Worm (Caenorhabditis elegans) whole organism, L3 larva: ENCODE measurements around the gene hbl-1.
A peak's percentile ranks its signal among the peaks of the same experiment; 100 is the strongest.

Experiments
- R02D3.7 ChIP-seq: fragments of 150-350 bp; optimal IDR thresholded peaks from 2 replicates; lab custom pipeline; 2014; ENCODE audit warnings: missing biosample characterization, missing genetic modification characterization
- ama-1 ChIP-seq: fragments of 150-350 bp; optimal IDR thresholded peaks from 2 replicates; lab custom pipeline; 2018
- ceh-16 ChIP-seq: sonication (generic microtip); optimal IDR thresholded peaks from 2 replicates; lab custom pipeline; 2017; ENCODE audit warnings: missing biosample characterization, missing genetic modification characterization
- ceh-28 ChIP-seq: fragments of 150-350 bp; optimal IDR thresholded peaks from 2 replicates; lab custom pipeline; 2014; ENCODE audit warnings: missing biosample characterization, missing genetic modification reagents, missing genetic modification characterization
- egl-27 ChIP-seq: sonication (generic microtip); optimal IDR thresholded peaks from 4 replicates; lab custom pipeline; 2017; ENCODE audit warnings: missing biosample characterization, missing genetic modification reagents, missing genetic modification characterization
- egl-5 ChIP-seq: fragments of 150-350 bp; optimal IDR thresholded peaks from 2 replicates; lab custom pipeline; 2017; ENCODE audit warnings: missing biosample characterization, missing genetic modification reagents, missing genetic modification characterization, inconsistent platforms
- elt-1 ChIP-seq: fragments of 150-350 bp; optimal IDR thresholded peaks from 2 replicates; lab custom pipeline; 2014; ENCODE audit warnings: missing biosample characterization, missing genetic modification characterization
- elt-2 ChIP-seq: sonication (generic microtip); optimal IDR thresholded peaks from 2 replicates; lab custom pipeline; 2016; ENCODE audit warnings: missing genetic modification reagents, mild to moderate bottlenecking, missing genetic modification characterization, missing compliant biosample characterization
- elt-3 ChIP-seq, 3 experiments: fragments of 150-350 bp in 1 of 3; sonication (generic microtip) in 2 of 3; optimal IDR thresholded peaks; 2 replicates in 2 of 3; 4 replicates in 1 of 3; lab custom pipeline; 2014 to 2017; ENCODE audit warnings: missing biosample characterization in 3 of 3, missing genetic modification characterization in 3 of 3
- eor-1 ChIP-seq, 2 experiments: fragments of 150-350 bp; optimal IDR thresholded peaks; 2 replicates each; lab custom pipeline; 2014 to 2018; ENCODE audit warnings: missing biosample characterization in 2 of 2, missing genetic modification characterization in 2 of 2
- fkh-10 ChIP-seq: sonication (generic microtip); optimal IDR thresholded peaks from 2 replicates; lab custom pipeline; 2017; ENCODE audit warnings: missing biosample characterization, missing genetic modification reagents, missing genetic modification characterization
- fkh-2 ChIP-seq: fragments of 150-350 bp; optimal IDR thresholded peaks from 2 replicates; lab custom pipeline; 2014; ENCODE audit warnings: missing biosample characterization, missing genetic modification reagents, missing genetic modification characterization
- fos-1 ChIP-seq: fragments of 150-350 bp; optimal IDR thresholded peaks from 2 replicates; lab custom pipeline; 2014; ENCODE audit warnings: missing biosample characterization, missing genetic modification characterization
- hmg-11 ChIP-seq: sonication (generic microtip); optimal IDR thresholded peaks from 2 replicates; lab custom pipeline; 2016; ENCODE audit warnings: missing genetic modification characterization, missing compliant biosample characterization
- jun-1 ChIP-seq: fragments of 150-350 bp; optimal IDR thresholded peaks from 2 replicates; lab custom pipeline; 2014; ENCODE audit warnings: missing biosample characterization, missing genetic modification reagents, missing genetic modification characterization
- lin-15B ChIP-seq: fragments of 150-350 bp; optimal IDR thresholded peaks from 2 replicates; lab custom pipeline; 2014; ENCODE audit warnings: missing biosample characterization, missing genetic modification characterization
- lin-39 ChIP-seq: fragments of 150-350 bp; optimal IDR thresholded peaks from 2 replicates; lab custom pipeline; 2018; ENCODE audit warnings: missing biosample characterization, missing genetic modification reagents, missing genetic modification characterization
- mdl-1 ChIP-seq: fragments of 150-350 bp; optimal IDR thresholded peaks from 2 replicates; lab custom pipeline; 2014; ENCODE audit warnings: missing biosample characterization, missing genetic modification characterization
- mml-1 ChIP-seq: fragments of 150-350 bp; sonication (generic microtip); optimal IDR thresholded peaks from 3 replicates; lab custom pipeline; 2014; ENCODE audit warnings: missing biosample characterization, missing genetic modification characterization
- nfya-1 ChIP-seq: sonication (generic microtip); optimal IDR thresholded peaks from 2 replicates; lab custom pipeline; 2017; ENCODE audit warnings: missing genetic modification characterization, mild to moderate bottlenecking, missing compliant biosample characterization, antibody characterized with exemption, moderate library complexity; ENCODE audit not compliant: insufficient read depth
- nhr-12 ChIP-seq: fragments of 150-350 bp; optimal IDR thresholded peaks from 2 replicates; lab custom pipeline; 2014; ENCODE audit warnings: missing biosample characterization, missing genetic modification characterization
- nhr-23 ChIP-seq: fragments of 150-350 bp; optimal IDR thresholded peaks from 2 replicates; lab custom pipeline; 2014; ENCODE audit warnings: missing biosample characterization, missing genetic modification reagents, missing genetic modification characterization
- nhr-237 ChIP-seq: fragments of 150-350 bp; optimal IDR thresholded peaks from 2 replicates; lab custom pipeline; 2014; ENCODE audit warnings: missing biosample characterization, missing genetic modification characterization
- nhr-25 ChIP-seq: sonication (generic microtip); optimal IDR thresholded peaks from 2 replicates; lab custom pipeline; 2017; ENCODE audit warnings: missing biosample characterization, missing genetic modification characterization
- nhr-43 ChIP-seq: sonication (generic microtip); optimal IDR thresholded peaks from 2 replicates; lab custom pipeline; 2016; ENCODE audit warnings: mild to moderate bottlenecking, missing genetic modification characterization, missing compliant biosample characterization; ENCODE audit not compliant: poor library complexity, severe bottlenecking
- nhr-67 ChIP-seq: fragments of 150-350 bp; optimal IDR thresholded peaks from 2 replicates; lab custom pipeline; 2014; ENCODE audit warnings: missing biosample characterization, missing genetic modification characterization
- nhr-76 ChIP-seq: fragments of 150-350 bp; sonication (generic microtip); optimal IDR thresholded peaks from 5 replicates; lab custom pipeline; 2014; ENCODE audit warnings: missing biosample characterization, missing genetic modification characterization
- nhr-77 ChIP-seq: fragments of 150-350 bp; optimal IDR thresholded peaks from 2 replicates; lab custom pipeline; 2014; ENCODE audit warnings: missing biosample characterization, missing genetic modification characterization
- pha-4 ChIP-seq: fragments of 150-350 bp; optimal IDR thresholded peaks from 2 replicates; lab custom pipeline; 2014; ENCODE audit warnings: missing biosample characterization, missing genetic modification reagents, missing genetic modification characterization
- pqm-1 ChIP-seq: fragments of 150-350 bp; optimal IDR thresholded peaks from 2 replicates; lab custom pipeline; 2017; ENCODE audit warnings: missing biosample characterization, missing genetic modification characterization, inconsistent platforms
- snpc-4 ChIP-seq: fragments of 150-350 bp; optimal IDR thresholded peaks from 2 replicates; lab custom pipeline; 2014; ENCODE audit warnings: missing biosample characterization, missing genetic modification characterization
- tbx-2 ChIP-seq: sonication (generic microtip); optimal IDR thresholded peaks from 2 replicates; lab custom pipeline; 2016; ENCODE audit warnings: mild to moderate bottlenecking, missing genetic modification characterization, missing compliant biosample characterization
- zag-1 ChIP-seq: fragments of 150-350 bp; optimal IDR thresholded peaks from 2 replicates; lab custom pipeline; 2014; ENCODE audit warnings: missing biosample characterization, missing genetic modification characterization
- ztf-4 ChIP-seq: fragments of 150-350 bp; optimal IDR thresholded peaks from 2 replicates; lab custom pipeline; 2014; ENCODE audit warnings: missing biosample characterization, missing genetic modification characterization

The hbl-1 gene

ce11 chrX:5821842-5822241 lies at the start of gene hbl-1:
TSS of gene hbl-1 (plus strand) at chrX:5822142.
- no peak for TF ChIP-seq elt-3 (tag; optimal IDR thresholded peaks at IDR 0.05; lab: Kevin White, UChicago)
- TF ChIP-seq mdl-1 (tag; lab: Kevin White, UChicago), result no peak

ce11 chrX:5772538-5773154 lies 49.3 kb upstream of the hbl-1 start:
- TF ChIP-seq egl-27 (tag; lab: Kevin White, UChicago) (no peak), pha-4 (tag; lab: Kevin White, UChicago) (peak; percentile 85)
- TF ChIP-seq, all 47 proteins: peak for 1

- TF ChIP-seq nhr-67 (tag; lab: Kevin White, UChicago) (no peak), ztf-4 (no peak), lin-15B (tag; lab: Kevin White, UChicago) (no peak), mml-1 (tag; lab: Kevin White, UChicago) (no peak), ceh-16 (tag; lab: Kevin White, UChicago) (no peak), tbx-2 (tag; lab: Kevin White, UChicago) (no peak), ama-1 (lab: Kevin White, UChicago) (no peak), nhr-237 (no peak), hmg-11 (tag; lab: Kevin White, UChicago) (no peak), nhr-25 (tag; lab: Kevin White, UChicago) (no peak), elt-3 (tag; optimal IDR thresholded peaks at IDR 0.05; lab: Kevin White, UChicago) (no peak), egl-5 (tag; lab: Kevin White, UChicago) (no peak)
- TF ChIP-seq, all 47 proteins: peak for 0
Measured at ce11 chrX:5773471-5773870, 48.5 kb upstream of the hbl-1 start, which contains the start of gene sym-3. TSS of gene sym-3 (plus strand) at chrX:5773771.

DNA sequence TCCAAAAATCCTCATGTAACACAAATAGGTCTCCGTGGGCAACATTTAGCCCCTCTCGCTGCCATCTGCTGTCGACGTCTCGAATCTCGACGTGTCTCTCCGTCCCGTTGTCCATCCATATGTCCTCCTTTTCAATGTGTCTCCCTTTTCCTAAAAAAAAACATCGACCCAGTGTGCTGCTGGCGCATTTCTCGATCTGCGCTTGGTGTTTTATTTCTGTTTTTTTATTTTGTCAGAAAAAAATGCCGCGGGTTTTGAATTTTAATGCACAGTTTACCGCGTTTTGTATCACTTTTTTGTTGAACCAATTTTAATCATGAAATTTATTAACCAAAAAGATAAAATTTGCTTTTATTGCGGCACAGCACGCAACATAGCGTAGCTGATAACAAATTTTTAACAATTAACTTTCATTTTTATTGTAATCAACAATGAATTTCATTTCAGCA lies 46.1 kb upstream of the hbl-1 start:
- TF ChIP-seq fos-1, result no peak
- TF ChIP-seq pqm-1, result peak; percentile 1
- peak; percentile 68 for TF ChIP-seq snpc-4 (tag; lab: Kevin White, UChicago)
- peak; percentile 24 for TF ChIP-seq fkh-10 (GFP tag; lab: Kevin White, UChicago)
- TF ChIP-seq nhr-67 (tag; lab: Kevin White, UChicago), result no peak
- peak; percentile 71 for TF ChIP-seq egl-5 (tag; lab: Kevin White, UChicago)
- no peak for TF ChIP-seq elt-1 (tag; lab: Kevin White, UChicago)
- TF ChIP-seq ceh-16 (tag; lab: Kevin White, UChicago), result peak; percentile 27
- TF ChIP-seq pha-4 (tag; lab: Kevin White, UChicago), result peak; percentile 51
- peak; percentile 75 for TF ChIP-seq elt-2 (tag; lab: Kevin White, UChicago)
- no peak for TF ChIP-seq nhr-43 (tag; lab: Kevin White, UChicago)
- peak; percentile 69 for TF ChIP-seq lin-15B (tag; lab: Kevin White, UChicago)
- peak; percentile 80 for TF ChIP-seq nhr-23 (tag; lab: Kevin White, UChicago)
- peak; percentile 72 for TF ChIP-seq lin-39 (tag; lab: Kevin White, UChicago)
- no peak for TF ChIP-seq nhr-76 (tag; lab: Kevin White, UChicago)
- TF ChIP-seq fkh-2, result no peak
- TF ChIP-seq tbx-2 (tag; lab: Kevin White, UChicago), result peak; percentile 17
- peak; percentile 69 for TF ChIP-seq nfya-1 (tag; lab: Kevin White, UChicago)
- peak; percentile 50 for TF ChIP-seq hmg-11 (tag; lab: Kevin White, UChicago)

ce11 chrX:5780672-5781182 lies 41.2 kb upstream of the hbl-1 start, which contains the start of gene sft-4:
TSS of gene sft-4 (minus strand) at chrX:5780722.
- peak; percentile 53 for TF ChIP-seq ceh-28
- no peak for TF ChIP-seq zag-1 (tag; lab: Kevin White, UChicago)
- no peak for TF ChIP-seq nhr-237
- TF ChIP-seq ceh-16 (tag; lab: Kevin White, UChicago), result no peak
- peak; percentile 56 for TF ChIP-seq elt-2 (tag; lab: Kevin White, UChicago)
- TF ChIP-seq nfya-1 (tag; lab: Kevin White, UChicago), result peak; percentile 38
- peak; percentile 20 for TF ChIP-seq pha-4 (tag; lab: Kevin White, UChicago)
- TF ChIP-seq nhr-43 (tag; lab: Kevin White, UChicago), result peak; percentile 67
- TF ChIP-seq nhr-25 (tag; lab: Kevin White, UChicago), result peak; percentile 65
- no peak for TF ChIP-seq snpc-4 (tag; lab: Kevin White, UChicago)
- no peak for TF ChIP-seq lin-39 (tag; lab: Kevin White, UChicago)
- TF ChIP-seq hmg-11 (tag; lab: Kevin White, UChicago), result peak; percentile 25
- TF ChIP-seq mml-1 (tag; lab: Kevin White, UChicago), result no peak
- TF ChIP-seq nhr-77 (tag; lab: Kevin White, UChicago), result no peak
- no peak for TF ChIP-seq R02D3.7 (tag; lab: Kevin White, UChicago)
- TF ChIP-seq nhr-12 (tag; lab: Kevin White, UChicago), result no peak
- peak; percentile 22 for TF ChIP-seq jun-1 (tag; lab: Kevin White, UChicago)
- no peak for TF ChIP-seq nhr-67 (tag; lab: Kevin White, UChicago)
- peak; percentile 88 for TF ChIP-seq nhr-23 (tag; lab: Kevin White, UChicago)
- no peak for TF ChIP-seq eor-1 (tag; optimal IDR thresholded peaks at IDR 0.05; lab: Kevin White, UChicago)
